Fruit fly (Drosophila melanogaster) whole organism, wandering third instar larva: ENCODE measurements around the gene Enoph.
A peak's percentile ranks its signal among the peaks of the same experiment; 100 is the strongest.

Experiments used
- Abd-B ChIP-seq: fragments of >200 bp; optimal IDR thresholded peaks from 2 replicates; lab custom pipeline; 2017; ENCODE audit warnings: missing biosample characterization, missing genetic modification characterization
- CG32264 ChIP-seq: fragments of 200-800 bp; sonication (Bioruptor generic); optimal IDR thresholded peaks from 2 replicates; lab custom pipeline; 2016; ENCODE audit warnings: missing biosample characterization, missing genetic modification characterization
- CG9705 ChIP-seq: fragments of 200-800 bp; sonication (Bioruptor generic); optimal IDR thresholded peaks from 2 replicates; lab custom pipeline; 2018; ENCODE audit warnings: missing biosample characterization, mild to moderate bottlenecking, missing genetic modification characterization
- CrebA ChIP-seq: fragments of 200-800 bp; sonication (Bioruptor generic); optimal IDR thresholded peaks from 2 replicates; lab custom pipeline; 2016; ENCODE audit warnings: missing biosample characterization, mild to moderate bottlenecking, missing genetic modification characterization, borderline replicate concordance
- Dfd ChIP-seq: fragments of >200 bp; optimal IDR thresholded peaks from 2 replicates; lab custom pipeline; 2017; ENCODE audit warnings: missing biosample characterization, missing genetic modification characterization
- Dif ChIP-seq: fragments of 200-275, 200-300 bp; sonication (Bioruptor generic); optimal IDR thresholded peaks from 2 replicates; lab custom pipeline; 2018; ENCODE audit warnings: missing biosample characterization, missing genetic modification characterization; ENCODE audit not compliant: partially characterized antibody
- GATAd ChIP-seq: sonication (Bioruptor generic); optimal IDR thresholded peaks from 2 replicates; lab custom pipeline; 2016; ENCODE audit warnings: missing biosample characterization, missing genetic modification characterization
- HLH106 ChIP-seq: fragments of 200-800 bp; optimal IDR thresholded peaks from 3 replicates; lab custom pipeline; 2019; ENCODE audit warnings: missing biosample characterization, mild to moderate bottlenecking, missing genetic modification characterization, moderate library complexity
- Hnf4 ChIP-seq: fragments of 200-800 bp; sonication (Bioruptor generic); optimal IDR thresholded peaks from 2 replicates; lab custom pipeline; 2016; ENCODE audit warnings: missing biosample characterization, mild to moderate bottlenecking, missing genetic modification characterization
- Hr78 ChIP-seq: fragments of >200 bp; optimal IDR thresholded peaks from 2 replicates; lab custom pipeline; 2017; ENCODE audit warnings: missing biosample characterization, missing genetic modification characterization
- Hr83 ChIP-seq: fragments of 200-300 bp; sonication (Bioruptor generic); optimal IDR thresholded peaks from 2 replicates; lab custom pipeline; 2016; ENCODE audit warnings: missing biosample characterization, mild to moderate bottlenecking, missing genetic modification characterization, moderate library complexity; ENCODE audit not compliant: poor library complexity, severe bottlenecking
- Jra ChIP-seq: sonication (Bioruptor generic); optimal IDR thresholded peaks from 2 replicates; lab custom pipeline; 2016; ENCODE audit warnings: missing biosample characterization, missing genetic modification characterization
- Mio ChIP-seq: sonication (Bioruptor generic); optimal IDR thresholded peaks from 2 replicates; lab custom pipeline; 2016; ENCODE audit warnings: missing biosample characterization, missing genetic modification characterization
- Myc ChIP-seq: fragments of >200 bp; optimal IDR thresholded peaks from 2 replicates; lab custom pipeline; 2017
- N ChIP-seq: fragments of >200 bp; optimal IDR thresholded peaks from 2 replicates; lab custom pipeline; 2018; ENCODE audit warnings: missing biosample characterization, missing external identifiers, missing genetic modification characterization
- OdsH ChIP-seq: fragments of 200-800 bp; sonication (Bioruptor generic); optimal IDR thresholded peaks from 2 replicates; lab custom pipeline; 2016; ENCODE audit warnings: missing biosample characterization, mild to moderate bottlenecking, missing genetic modification characterization
- Rel ChIP-seq, 2 experiments: fragments of 200-800 bp; sonication (Bioruptor generic) in 1 of 2; optimal IDR thresholded peaks; 2 replicates in 1 of 2; 3 replicates in 1 of 2; lab custom pipeline; 2016 to 2019; ENCODE audit warnings: mild to moderate bottlenecking in 2 of 2, missing biosample characterization in 2 of 2, missing genetic modification characterization in 2 of 2, moderate library complexity in 1 of 2
- Sp1 ChIP-seq: fragments of 200-800 bp; sonication (Bioruptor generic); optimal IDR thresholded peaks from 3 replicates; lab custom pipeline; 2019; ENCODE audit warnings: missing biosample characterization, mild to moderate bottlenecking, missing genetic modification characterization, moderate library complexity
- Vsx2 ChIP-seq: fragments of 200-300, 225-300 bp; sonication (Bioruptor generic); optimal IDR thresholded peaks from 2 replicates; lab custom pipeline; 2018; ENCODE audit warnings: missing biosample characterization, missing genetic modification characterization; ENCODE audit not compliant: partially characterized antibody
- br ChIP-seq: fragments of 200-800 bp; sonication (Bioruptor generic); optimal IDR thresholded peaks from 2 replicates; lab custom pipeline; 2016; ENCODE audit warnings: missing biosample characterization, missing genetic modification characterization
- brk ChIP-seq: fragments of 200-800 bp; sonication (Bioruptor generic); optimal IDR thresholded peaks from 2 replicates; lab custom pipeline; 2016; ENCODE audit warnings: missing biosample characterization, mild to moderate bottlenecking, missing genetic modification characterization
- dl ChIP-seq, 2 experiments: fragments of 175-275, 200-275 bp in 1 of 2; fragments of 200-275 bp in 1 of 2; sonication (Bioruptor generic); optimal IDR thresholded peaks; lab custom pipeline; 2018; ENCODE audit warnings: mild to moderate bottlenecking in 2 of 2, missing biosample characterization in 2 of 2, missing genetic modification characterization in 2 of 2, moderate library complexity in 2 of 2; ENCODE audit not compliant: partially characterized antibody in 2 of 2, insufficient read depth in 1 of 2
- dmrt93B ChIP-seq: fragments of 200-800 bp; sonication (Bioruptor generic); optimal IDR thresholded peaks from 2 replicates; lab custom pipeline; 2018; ENCODE audit warnings: missing biosample characterization, mild to moderate bottlenecking, missing genetic modification characterization
- dsf ChIP-seq: sonication (Bioruptor generic); optimal IDR thresholded peaks from 2 replicates; lab custom pipeline; 2016; ENCODE audit warnings: missing biosample characterization, missing genetic modification characterization, borderline replicate concordance
- ey ChIP-seq: fragments of 200-800 bp; sonication (Bioruptor generic); optimal IDR thresholded peaks from 2 replicates; lab custom pipeline; 2016; ENCODE audit warnings: missing biosample characterization, missing genetic modification characterization
- foxo ChIP-seq, 2 experiments: fragments of 200-800 bp; sonication (Bioruptor generic); optimal IDR thresholded peaks; 2 replicates in 1 of 2; 3 replicates in 1 of 2; lab custom pipeline; 2016 to 2017; ENCODE audit warnings: missing biosample characterization in 2 of 2, missing genetic modification characterization in 2 of 2
- fru ChIP-seq: fragments of 200-800 bp; sonication (Bioruptor generic); optimal IDR thresholded peaks from 3 replicates; lab custom pipeline; 2016; ENCODE audit warnings: missing biosample characterization, mild to moderate bottlenecking, missing genetic modification characterization
- h ChIP-seq: fragments of 200-800 bp; sonication (Bioruptor generic); optimal IDR thresholded peaks from 3 replicates; lab custom pipeline; 2016; ENCODE audit warnings: missing biosample characterization, mild to moderate bottlenecking, missing genetic modification characterization
- jim ChIP-seq: fragments of 175-275, 200-325 bp; sonication (Bioruptor generic); optimal IDR thresholded peaks from 2 replicates; lab custom pipeline; 2016; ENCODE audit warnings: missing biosample characterization, mild to moderate bottlenecking, missing genetic modification characterization
- lola ChIP-seq: fragments of >200 bp; optimal IDR thresholded peaks from 2 replicates; lab custom pipeline; 2017; ENCODE audit warnings: missing biosample characterization, missing genetic modification characterization
- pan ChIP-seq: fragments of >200 bp; optimal IDR thresholded peaks from 2 replicates; lab custom pipeline; 2017
- psq ChIP-seq: fragments of 200-800 bp; sonication (Bioruptor generic); optimal IDR thresholded peaks from 3 replicates; lab custom pipeline; 2017; ENCODE audit warnings: missing biosample characterization, mild to moderate bottlenecking, missing genetic modification characterization, moderate library complexity
- rgr ChIP-seq: fragments of 200-800 bp; sonication (Bioruptor generic); optimal IDR thresholded peaks from 3 replicates; lab custom pipeline; 2016; ENCODE audit warnings: missing biosample characterization, mild to moderate bottlenecking, missing genetic modification characterization
- sage ChIP-seq: fragments of 200-800 bp; sonication (Bioruptor generic); optimal IDR thresholded peaks from 2 replicates; lab custom pipeline; 2016; ENCODE audit warnings: missing biosample characterization, mild to moderate bottlenecking, missing genetic modification characterization
- sv ChIP-seq: fragments of 200-800 bp; sonication (Bioruptor generic); optimal IDR thresholded peaks from 3 replicates; lab custom pipeline; 2016; ENCODE audit warnings: missing biosample characterization, missing genetic modification characterization
- tai ChIP-seq: sonication (Bioruptor generic); optimal IDR thresholded peaks from 2 replicates; lab custom pipeline; 2016; ENCODE audit warnings: missing biosample characterization, missing genetic modification characterization
- usp ChIP-seq: fragments of >200 bp; optimal IDR thresholded peaks from 2 replicates; lab custom pipeline; 2017; ENCODE audit warnings: missing biosample characterization, missing genetic modification characterization
- woc ChIP-seq: sonication (Bioruptor generic); optimal IDR thresholded peaks from 2 replicates; lab custom pipeline; 2016; ENCODE audit warnings: missing biosample characterization, mild to moderate bottlenecking, missing genetic modification characterization

The Enoph gene

DNA sequence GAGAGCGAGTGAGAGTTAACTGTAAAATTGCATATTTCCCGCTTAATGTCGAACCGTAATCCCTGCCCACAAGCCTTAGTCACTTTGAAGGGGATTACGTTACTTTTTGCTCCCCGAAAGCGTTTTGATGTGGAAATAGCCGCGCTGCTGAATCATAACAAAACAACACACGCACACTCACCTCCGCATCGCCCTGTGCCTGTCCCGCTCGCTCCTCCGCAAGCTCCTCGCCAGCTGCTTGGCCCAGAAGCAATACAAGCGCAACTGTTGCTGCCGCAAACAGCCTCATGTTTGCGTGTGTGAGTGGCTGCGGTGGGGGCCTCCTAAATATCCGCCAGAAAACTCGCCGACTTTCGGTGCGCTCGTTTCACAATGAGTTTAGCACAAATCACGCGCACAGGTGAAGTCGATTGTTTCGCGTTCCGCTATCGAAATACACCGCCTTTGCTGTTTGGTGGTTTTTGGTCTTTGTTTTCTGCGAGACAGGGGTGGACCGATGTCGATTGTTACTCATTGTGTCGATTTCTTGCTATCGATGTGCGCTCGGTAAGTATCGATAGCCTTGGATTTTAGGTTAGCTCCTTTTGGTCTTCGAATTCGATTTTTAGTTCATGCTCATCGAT is 5.1 kb downstream of the Enoph start, which contains the start of gene CtsF (continued):
- no peak for TF ChIP-seq usp (GFP tag; lab: Kevin White, UChicago)

DNA sequence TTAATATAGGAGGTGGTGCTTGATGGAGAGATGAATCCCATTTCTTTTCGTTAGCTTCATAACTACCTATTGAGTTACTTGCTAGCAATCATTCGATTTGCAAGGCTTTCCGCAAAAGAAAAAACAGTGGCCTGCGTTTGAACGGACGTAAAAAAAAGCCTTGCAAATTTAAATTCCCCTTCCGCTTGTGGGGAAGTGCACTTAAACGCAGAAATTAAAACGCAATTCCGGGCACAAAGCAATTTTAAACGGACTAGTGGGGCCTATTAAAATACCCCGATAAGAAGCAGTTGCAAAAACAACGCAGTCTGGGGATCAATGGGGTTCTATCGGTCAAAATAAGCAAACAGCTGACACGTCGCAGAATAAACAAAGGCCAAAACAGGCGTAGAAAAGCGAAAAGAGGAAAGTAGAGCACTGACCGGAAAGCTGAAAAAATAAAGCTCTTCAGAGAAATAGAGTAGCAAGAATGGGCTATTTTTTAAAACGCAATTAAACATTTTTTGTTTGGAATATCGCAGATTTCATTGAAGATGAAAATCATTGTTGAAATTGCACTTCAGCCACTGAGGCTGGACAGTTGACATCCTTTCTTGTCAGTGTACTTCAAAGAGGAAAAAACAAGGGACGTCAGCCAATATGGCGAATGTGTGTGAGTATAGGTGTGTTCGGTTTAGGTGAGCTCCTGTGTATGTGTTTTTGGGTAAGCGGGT is 5.8 kb downstream of the Enoph start:
- TF ChIP-seq pan (no peak), Hr78 (GFP tag; lab: Kevin White, UChicago) (no peak), lola (GFP tag; lab: Kevin White, UChicago) (no peak), Dif (GFP tag; lab: Kevin White, UChicago) (no peak), usp (GFP tag; lab: Kevin White, UChicago) (no peak), Hr83 (GFP tag; lab: Kevin White, UChicago) (peak; percentile 59), CG9705 (no peak), CG32264 (GFP tag; lab: Kevin White, UChicago) (peak; percentile 6), HLH106 (peak; percentile 24), sv (no peak), br (peak; percentile 56), OdsH (GFP tag; lab: Kevin White, UChicago) (peak; percentile 54), Sp1 (GFP tag; lab: Kevin White, UChicago) (no peak), Myc (lab: Kevin White, UChicago) (no peak), sage (GFP tag; lab: Kevin White, UChicago) (peak; percentile 52), rgr (GFP tag; lab: Kevin White, UChicago) (peak; percentile 57), fru (GFP tag; lab: Kevin White, UChicago) (peak; percentile 57), Rel (GFP tag; optimal IDR thresholded peaks at IDR 0.05; lab: Kevin White, UChicago) (no peak), Rel (tag; optimal IDR thresholded peaks at IDR 0.05; lab: Kevin White, UChicago) (peak; percentile 97), jim (GFP tag; lab: Kevin White, UChicago) (no peak), dl (GFP tag; optimal IDR thresholded peaks at IDR 0.05; lab: Kevin White, UChicago; ENCODE audit: insufficient read depth in 1 of 2, partially characterized antibody in 2 of 2) (no peak), dmrt93B (GFP tag; lab: Kevin White, UChicago) (no peak), foxo (GFP tag; optimal IDR thresholded peaks at IDR 0.05; lab: Kevin White, UChicago) (peak in 1 of 2 experiments; percentile 66), tai (GFP tag; lab: Kevin White, UChicago) (peak; percentile 48), Mio (peak; percentile 2), woc (peak; percentile 68), ey (GFP tag; lab: Kevin White, UChicago) (peak; percentile 65), Hnf4 (GFP tag; lab: Kevin White, UChicago) (peak; percentile 68), psq (peak; percentile 61), CrebA (GFP tag; lab: Kevin White, UChicago) (no peak), dsf (GFP tag; lab: Kevin White, UChicago) (no peak), brk (peak; percentile 44), Abd-B (GFP tag; lab: Kevin White, UChicago) (no peak), Vsx2 (GFP tag; lab: Kevin White, UChicago) (peak; percentile 19), h (GFP tag; lab: Kevin White, UChicago) (peak; percentile 62), Jra (GFP tag; lab: Kevin White, UChicago) (no peak), N (GFP tag; lab: Kevin White, UChicago) (no peak), GATAd (no peak), Dfd (GFP tag; lab: Kevin White, UChicago) (no peak)
